Worm (Caenorhabditis elegans) whole organism, L4/young adult: ENCODE data around the gene fbxa-135.

Source experiments
- W03F9.2 ChIP-seq: fragments of 150-350 bp; optimal IDR thresholded peaks from 2 replicates; lab custom pipeline; 2014; ENCODE audit warnings: missing biosample characterization, missing genetic modification characterization
- dao-5 ChIP-seq: sonication (generic microtip); optimal IDR thresholded peaks from 2 replicates; lab custom pipeline; 2016; ENCODE audit warnings: missing genotype, missing genetic modification characterization, moderate library complexity, missing compliant biosample characterization
- him-1 ChIP-seq: sonication (generic microtip); optimal IDR thresholded peaks from 2 replicates; lab custom pipeline; 2016; ENCODE audit warnings: missing genotype, missing genetic modification reagents, missing genetic modification characterization, missing compliant biosample characterization

ce11 chrV:15369707-15370106 lies 32.4 kb upstream of the fbxa-135 start, which contains the start of gene nhr-269:
- TF ChIP-seq dao-5 = no peak
- TF ChIP-seq him-1 (tag; lab: Kevin White, UChicago) = no peak
- TF ChIP-seq W03F9.2 (tag; lab: Kevin White, UChicago) = no peak
